Worm (Caenorhabditis elegans) whole organism, midembryonic: ENCODE data around the gene B0454.8.

ENCODE experiments used
- T22C8.4 ChIP-seq: fragments of 200-800 bp; sonication (Bioruptor generic); IDR thresholded peaks from 2 replicates; pipeline ENCODE4 v1.3.6; 2022; ENCODE audit warnings: missing genetic modification characterization, missing compliant biosample characterization
- flt-1 ChIP-seq: fragments of 200-800 bp; sonication (Bioruptor generic); IDR thresholded peaks from 2 replicates; pipeline ENCODE4 v1.3.6; 2022; ENCODE audit warnings: missing genetic modification characterization, missing compliant biosample characterization
- klf-2 ChIP-seq: fragments of 200-800 bp; sonication (Bioruptor generic); conservative IDR thresholded peaks from 2 replicates; pipeline ENCODE4 v1.3.6; 2022; ENCODE audit warnings: missing genetic modification reagents, missing genetic modification characterization, missing compliant biosample characterization
- med-1 ChIP-seq: sonication (generic microtip); optimal IDR thresholded peaks from 2 replicates; lab custom pipeline; 2017; ENCODE audit warnings: missing genetic modification characterization, mild to moderate bottlenecking, missing compliant biosample characterization, antibody characterized with exemption, missing genetic modification reagents; ENCODE audit not compliant: insufficient read depth
- ref-1 ChIP-seq: fragments of 200-800 bp; sonication (Bioruptor generic); conservative IDR thresholded peaks from 2 replicates; pipeline ENCODE4 v1.3.6; 2022; ENCODE audit warnings: missing genetic modification reagents, missing genetic modification characterization, missing compliant biosample characterization
- tab-1 ChIP-seq: fragments of 200-800 bp; sonication (Bioruptor generic); IDR thresholded peaks from 2 replicates; pipeline ENCODE4 v1.3.6; 2022; ENCODE audit warnings: missing genetic modification characterization, missing compliant biosample characterization
- ztf-29 ChIP-seq: fragments of 200-800 bp; sonication (Bioruptor generic); IDR thresholded peaks from 2 replicates; pipeline ENCODE4 v1.3.6; 2022; ENCODE audit warnings: missing genetic modification reagents, missing genetic modification characterization, missing compliant biosample characterization

DNA sequence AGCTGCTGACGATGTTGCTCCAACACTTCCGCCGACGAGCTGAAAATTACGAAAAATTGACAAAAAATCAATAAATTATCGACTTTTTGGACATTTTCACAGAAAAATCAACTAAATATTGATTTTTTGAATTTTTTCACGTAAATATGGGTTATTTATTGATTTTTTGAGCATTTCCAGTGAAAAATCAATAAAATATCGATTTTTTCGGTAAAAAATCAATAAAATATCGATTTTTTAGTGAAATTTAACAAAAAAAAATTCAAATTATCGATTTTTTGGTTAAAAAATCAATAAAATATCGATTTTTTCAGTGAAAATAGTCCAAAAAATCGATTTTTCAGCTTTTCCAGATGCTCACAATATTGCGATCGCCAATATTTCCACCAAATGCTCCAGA is 26.9 kb upstream of the B0454.8 start:
- TF ChIP-seq ref-1, result no peak
- TF ChIP-seq klf-2 (GFP tag; lab: Robert Waterston, UW), result no peak
- peak; percentile 89 for TF ChIP-seq T22C8.4 (GFP tag; lab: Robert Waterston, UW)
- TF ChIP-seq med-1 (GFP tag; lab: Kevin White, UChicago), result no peak
- TF ChIP-seq flt-1 (GFP tag; lab: Robert Waterston, UW), result no peak
- no peak for TF ChIP-seq ztf-29 (GFP tag; lab: Robert Waterston, UW)
- TF ChIP-seq tab-1 (GFP tag; lab: Robert Waterston, UW), result no peak
